Worm (Caenorhabditis elegans): ENCODE results near the gene cyp-35D1.

cyp-35D1 gene

DNA sequence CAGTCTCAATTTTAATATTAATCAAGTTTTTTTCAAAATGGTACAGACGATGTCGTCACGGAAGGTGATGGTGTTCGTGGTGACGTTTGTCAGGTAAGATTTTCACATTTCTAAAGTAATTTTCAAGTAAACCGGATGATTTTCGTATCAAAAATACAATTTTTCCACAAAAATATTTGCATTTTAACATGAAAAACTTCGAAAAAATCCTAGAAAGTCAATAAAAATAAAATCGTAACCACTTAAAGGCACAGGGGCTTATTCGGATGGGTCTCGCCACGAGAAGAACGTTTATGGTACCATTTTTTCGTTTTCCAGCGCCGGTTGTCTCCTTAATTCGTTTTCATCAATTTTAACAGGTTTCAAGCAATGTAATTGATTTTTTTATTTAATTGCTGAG is 44.7 kb upstream of the cyp-35D1 start, which contains the start of gene T10C6.6:
TSS of gene T10C6.6 (plus strand) at position 27 of the 400 bp plus-strand sequence.
- TF ChIP-seq ztf-11 (tag; optimal IDR thresholded peaks at IDR 0.05): no peak
- TF ChIP-seq jun-1 (tag; optimal IDR thresholded peaks at IDR 0.05): no peak
- no peak for TF ChIP-seq nhr-23 (tag; optimal IDR thresholded peaks at IDR 0.05)
- TF ChIP-seq egl-27 (tag; optimal IDR thresholded peaks at IDR 0.05): no peak
- TF ChIP-seq nhr-11 (tag; optimal IDR thresholded peaks at IDR 0.05): no peak
- no peak for TF ChIP-seq fkh-2 (tag; optimal IDR thresholded peaks at IDR 0.05)
- no peak for TF ChIP-seq ceh-9 (tag; optimal IDR thresholded peaks at IDR 0.05)

DNA sequence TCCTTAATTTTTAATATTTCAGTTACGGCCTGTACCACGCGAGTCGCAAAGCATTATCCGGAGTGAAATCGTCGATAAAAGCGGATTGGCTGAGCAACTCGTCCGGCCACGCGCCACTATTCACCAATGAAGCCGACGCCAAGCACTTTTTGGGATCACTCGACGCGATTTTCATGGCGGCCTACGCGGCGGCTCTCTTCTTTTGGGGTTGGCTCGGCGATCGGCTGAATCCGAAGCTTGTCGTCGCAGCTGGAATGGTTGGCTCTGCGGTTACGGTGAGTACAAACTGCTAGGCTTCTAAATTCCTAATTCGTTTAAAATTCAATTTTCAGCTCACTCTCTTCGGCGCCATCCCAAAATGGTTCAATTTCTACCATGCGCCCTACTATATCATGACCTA is 44.1 kb upstream of the cyp-35D1 start:
- TF ChIP-seq ZK546.5 (tag; optimal IDR thresholded peaks at IDR 0.05) (no peak), nfya-1 (tag; optimal IDR thresholded peaks at IDR 0.05; ENCODE audit: insufficient read depth) (no peak), fos-1 (tag; optimal IDR thresholded peaks at IDR 0.05) (no peak), nhr-12 (tag; optimal IDR thresholded peaks at IDR 0.05) (no peak), unc-39 (tag; optimal IDR thresholded peaks at IDR 0.05) (no peak), unc-62 (GFP tag; optimal IDR thresholded peaks at IDR 0.05) (no peak), zag-1 (tag; optimal IDR thresholded peaks at IDR 0.05) (no peak), jun-1 (tag; optimal IDR thresholded peaks at IDR 0.05) (no peak), fkh-2 (tag; optimal IDR thresholded peaks at IDR 0.05) (no peak), aly-2 (tag; optimal IDR thresholded peaks at IDR 0.05) (no peak), egl-5 (tag; optimal IDR thresholded peaks at IDR 0.05) (no peak), sea-2 (GFP tag; optimal IDR thresholded peaks at IDR 0.05) (no peak)

DNA sequence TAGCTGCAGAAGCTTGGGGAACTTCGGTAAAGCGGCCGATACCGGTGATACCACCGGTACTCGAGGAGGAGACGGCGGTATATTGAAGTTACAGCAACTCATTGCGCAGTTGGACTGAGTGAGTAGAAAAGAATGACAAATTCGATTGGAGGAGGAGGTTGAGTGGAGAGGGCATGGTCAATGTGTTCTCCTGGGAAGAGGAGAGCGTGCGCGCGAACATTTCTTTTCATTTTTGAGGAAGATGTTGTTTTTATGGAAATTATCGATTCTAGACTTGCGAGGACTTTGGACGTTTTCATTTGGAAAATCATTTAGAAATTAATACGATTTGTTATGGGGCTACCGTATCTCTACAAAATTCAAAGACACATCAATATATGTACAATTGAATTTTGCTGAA is 39.8 kb upstream of the cyp-35D1 start:
- TF ChIP-seq R02D3.7 (tag; optimal IDR thresholded peaks at IDR 0.05) (no peak), nhr-28 (tag; optimal IDR thresholded peaks at IDR 0.05) (no peak), ztf-4 (tag; optimal IDR thresholded peaks at IDR 0.05) (no peak), sea-2 (GFP tag; optimal IDR thresholded peaks at IDR 0.05) (no peak), eor-1 (tag; optimal IDR thresholded peaks at IDR 0.05) (no peak), nhr-23 (tag; optimal IDR thresholded peaks at IDR 0.05) (no peak), ztf-11 (tag; optimal IDR thresholded peaks at IDR 0.05) (no peak), egl-5 (tag; optimal IDR thresholded peaks at IDR 0.05) (no peak), ceh-82 (tag; optimal IDR thresholded peaks at IDR 0.05) (no peak), snpc-4 (tag; optimal IDR thresholded peaks at IDR 0.05) (no peak), pqm-1 (tag; optimal IDR thresholded peaks at IDR 0.05) (no peak), nhr-67 (tag; optimal IDR thresholded peaks at IDR 0.05) (no peak), unc-62 (GFP tag; optimal IDR thresholded peaks at IDR 0.05) (no peak), nhr-11 (tag; optimal IDR thresholded peaks at IDR 0.05) (no peak), lin-39 (tag; optimal IDR thresholded peaks at IDR 0.05) (no peak), pha-4 (tag; optimal IDR thresholded peaks at IDR 0.05) (no peak), fkh-2 (tag; optimal IDR thresholded peaks at IDR 0.05) (no peak), jun-1 (tag; optimal IDR thresholded peaks at IDR 0.05) (no peak), nhr-12 (tag; optimal IDR thresholded peaks at IDR 0.05) (no peak), elt-2 (tag; optimal IDR thresholded peaks at IDR 0.05) (no peak)

DNA sequence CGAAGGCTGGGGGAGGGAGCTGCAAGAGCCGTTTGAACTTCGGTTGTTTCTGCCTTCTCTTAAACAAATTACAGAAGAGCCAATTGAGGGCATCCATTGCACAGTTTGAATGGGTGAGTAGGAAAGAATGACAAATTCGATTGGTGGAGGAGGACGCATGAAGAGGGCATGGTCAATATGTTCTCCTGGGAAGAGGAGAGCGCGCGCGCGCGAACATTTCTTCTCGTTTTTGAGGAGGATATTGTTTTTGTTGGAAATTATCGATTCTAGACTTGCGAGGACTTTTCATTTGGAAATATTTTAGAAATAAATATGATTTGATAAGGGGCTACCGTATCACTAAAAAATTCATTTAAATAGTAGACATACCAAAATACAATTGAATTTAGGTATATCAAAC is 37.5 kb upstream of the cyp-35D1 start, which contains the start of gene T10C6.7:
TSS of gene T10C6.7 (minus strand) at position 143 of the 400 bp plus-strand sequence.
- TF ChIP-seq mml-1 (tag; optimal IDR thresholded peaks at IDR 0.05) (no peak), ceh-28 (tag; optimal IDR thresholded peaks at IDR 0.05) (no peak), elt-2 (tag; optimal IDR thresholded peaks at IDR 0.05) (no peak), ceh-16 (tag; optimal IDR thresholded peaks at IDR 0.05) (no peak), nhr-67 (tag; optimal IDR thresholded peaks at IDR 0.05) (no peak), snpc-4 (tag; optimal IDR thresholded peaks at IDR 0.05) (no peak), elt-3 (tag; optimal IDR thresholded peaks at IDR 0.05) (no peak)

DNA sequence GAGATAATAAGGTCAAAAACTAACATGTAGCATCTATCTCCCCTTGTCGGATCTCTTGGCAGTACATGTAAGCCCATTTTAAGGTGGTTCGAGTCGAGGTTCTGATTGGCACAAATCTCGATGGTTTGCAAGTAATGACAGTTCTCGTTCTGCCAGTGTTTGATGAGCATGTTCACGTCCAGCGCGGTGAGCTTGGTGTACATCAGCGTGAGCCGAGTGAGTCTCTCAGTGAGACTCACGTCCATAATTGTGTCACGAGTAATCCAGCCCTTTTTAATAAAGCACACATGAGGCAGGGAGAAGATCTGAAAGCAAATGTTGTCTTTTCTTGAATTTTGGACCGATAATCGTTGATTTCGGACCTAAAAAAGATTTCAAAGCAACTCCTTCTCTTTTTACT is 36.3 kb upstream of the cyp-35D1 start, which contains the start of gene T10C6.16:
TSS of gene T10C6.16 (minus strand) at position 245 of the 400 bp plus-strand sequence.
- no peak for TF ChIP-seq nhr-12 (tag; optimal IDR thresholded peaks at IDR 0.05)
- TF ChIP-seq zag-1 (tag; optimal IDR thresholded peaks at IDR 0.05): no peak
- no peak for TF ChIP-seq nhr-67 (tag; optimal IDR thresholded peaks at IDR 0.05)
- no peak for TF ChIP-seq egl-5 (tag; optimal IDR thresholded peaks at IDR 0.05)
- TF ChIP-seq lin-39 (tag; optimal IDR thresholded peaks at IDR 0.05): no peak
- TF ChIP-seq mdl-1 (tag; optimal IDR thresholded peaks at IDR 0.05): no peak
- no peak for TF ChIP-seq nhr-76 (tag; optimal IDR thresholded peaks at IDR 0.05)
- TF ChIP-seq egl-27 (tag; optimal IDR thresholded peaks at IDR 0.05): no peak
- no peak for TF ChIP-seq nhr-77 (tag; optimal IDR thresholded peaks at IDR 0.05)
- no peak for TF ChIP-seq ZK546.5 (tag; optimal IDR thresholded peaks at IDR 0.05)
- no peak for TF ChIP-seq nhr-25 (tag; optimal IDR thresholded peaks at IDR 0.05)
- no peak for TF ChIP-seq hmg-11 (tag; optimal IDR thresholded peaks at IDR 0.05)
- TF ChIP-seq ztf-11 (tag; optimal IDR thresholded peaks at IDR 0.05): no peak
- TF ChIP-seq fkh-10 (GFP tag; optimal IDR thresholded peaks at IDR 0.05): no peak
- TF ChIP-seq lin-15B (tag; optimal IDR thresholded peaks at IDR 0.05): no peak

Measured in whole organism, L3 larva.